Fruit fly (Drosophila melanogaster): Measurements from ENCODE around the gene niki.

dm6 chr3R:24798595-24798994 is 26.9 kb downstream of the niki start:
- TF ChIP-seq CG8478 (optimal IDR thresholded peaks at IDR 0.05) (no peak), CTCF (optimal IDR thresholded peaks at IDR 0.05) (no peak)
